Fruit fly (Drosophila melanogaster) Kc167 (cell line): ENCODE results near the gene CG43373.

Experiments
- Myc ChIP-seq: fragments of >200 bp; optimal IDR thresholded peaks from 2 replicates; lab custom pipeline; 2017; ENCODE audit warnings: missing external identifiers
- Sin3A ChIP-seq: fragments of >200 bp; optimal IDR thresholded peaks from 2 replicates; lab custom pipeline; 2018; ENCODE audit warnings: missing external identifiers
- h ChIP-seq: fragments of >200 bp; optimal IDR thresholded peaks from 3 replicates; lab custom pipeline; 2018; ENCODE audit warnings: missing external identifiers
- insv ChIP-seq: fragments of >200 bp; optimal IDR thresholded peaks from 3 replicates; lab custom pipeline; 2018; ENCODE audit warnings: missing external identifiers
- psq ChIP-seq: fragments of >200 bp; optimal IDR thresholded peaks from 2 replicates; lab custom pipeline; 2017; ENCODE audit warnings: missing external identifiers
- ttk ChIP-seq: sonication (Bioruptor generic); optimal IDR thresholded peaks from 2 replicates; lab custom pipeline; 2017; ENCODE audit warnings: missing external identifiers

DNA sequence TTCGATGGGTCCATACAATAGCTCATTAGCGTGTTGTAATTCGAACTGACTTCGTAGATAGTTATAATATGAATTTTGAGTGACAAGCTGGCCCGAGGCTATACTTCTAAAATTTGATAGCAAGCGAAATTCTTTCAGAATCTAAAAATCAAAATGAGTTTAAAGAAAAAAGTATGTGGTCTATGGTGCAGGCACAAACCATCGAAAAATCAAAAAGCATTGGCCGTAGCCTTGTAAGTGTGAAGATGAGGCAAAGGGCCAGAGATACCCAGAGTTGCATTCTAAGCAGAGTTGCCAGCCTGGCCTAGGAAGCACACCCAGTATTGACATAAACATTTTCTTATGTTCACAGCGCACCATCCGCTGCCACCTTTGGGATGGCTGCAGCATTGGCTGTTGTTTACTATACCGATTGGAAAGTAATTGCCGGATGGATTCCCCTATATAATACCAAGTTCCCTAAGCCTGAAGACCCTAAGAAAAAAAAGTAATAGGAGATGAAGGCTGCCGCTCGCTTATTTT, 23.6 kb upstream of the CG43373 start, which contains the start of gene UQCR-6.4L:
- TF ChIP-seq h (lab: Kevin White, UChicago) = no peak
- no peak for TF ChIP-seq ttk (lab: Kevin White, UChicago)
- no peak for TF ChIP-seq psq
- TF ChIP-seq insv (lab: Kevin White, UChicago) = no peak
- no peak for TF ChIP-seq Sin3A (lab: Kevin White, UChicago)
- no peak for TF ChIP-seq Myc (lab: Kevin White, UChicago)
